Worm (Caenorhabditis elegans): ENCODE data around the gene C12D12.3.

Gene C12D12.3

ce11 chrX:3494634-3495033 lies 5.5 kb downstream of the C12D12.3 start:
- no peak for TF ChIP-seq K12H6.12 (tag; optimal IDR thresholded peaks at IDR 0.05)

ce11 chrX:3495776-3496175 lies 6.7 kb downstream of the C12D12.3 start, which contains the start of gene glt-1:
glt-1 (plus strand) TSS chrX:3496026.
- TF ChIP-seq nhr-80 (tag; optimal IDR thresholded peaks at IDR 0.05) (no peak), cebp-1 (GFP tag; IDR thresholded peaks at IDR 0.05) (no peak), cebp-1 (tag; optimal IDR thresholded peaks at IDR 0.05) (no peak), Y53F4B.3 (GFP tag; IDR thresholded peaks at IDR 0.05) (no peak), unc-130 (GFP tag; optimal IDR thresholded peaks at IDR 0.05) (no peak), mel-28 (tag; optimal IDR thresholded peaks at IDR 0.05; ENCODE audit: borderline replicate concordance) (no peak), ztf-18 (tag; optimal IDR thresholded peaks at IDR 0.05) (no peak), Y67H2A.10 (GFP tag; conservative IDR thresholded peaks at IDR 0.05) (no peak), sdz-38 (tag; optimal IDR thresholded peaks at IDR 0.05) (no peak), hmg-20 (GFP tag; IDR thresholded peaks at IDR 0.05) (no peak), hlh-12 (tag; optimal IDR thresholded peaks at IDR 0.05) (no peak), lag-1 (GFP tag; IDR thresholded peaks at IDR 0.05) (no peak)

- TF ChIP-seq dpl-1 (GFP tag; optimal IDR thresholded peaks at IDR 0.05) = no peak
- TF ChIP-seq ztf-28 (GFP tag; IDR thresholded peaks at IDR 0.05) = no peak
- no peak for TF ChIP-seq lin-54 (GFP tag; optimal IDR thresholded peaks at IDR 0.05)
- no peak for TF ChIP-seq F33H1.4 (GFP tag; IDR thresholded peaks at IDR 0.05)
- no peak for TF ChIP-seq ekl-4 (GFP tag; IDR thresholded peaks at IDR 0.05)
Measured at ce11 chrX:3498953-3499352, 9.9 kb downstream of the C12D12.3 start, which contains the start of gene C12D12.1. C12D12.1 (plus strand) TSS chrX:3499253.

- no peak for TF ChIP-seq madf-8 (GFP tag; conservative IDR thresholded peaks at IDR 0.05)
- TF ChIP-seq dox-1 (GFP tag; IDR thresholded peaks at IDR 0.05) = no peak
- no peak for TF ChIP-seq cebp-1 (GFP tag; IDR thresholded peaks at IDR 0.05)
- peak; percentile 22 for TF ChIP-seq cebp-1 (tag; optimal IDR thresholded peaks at IDR 0.05)
- no peak for TF ChIP-seq xnd-1 (tag; optimal IDR thresholded peaks at IDR 0.05)
- TF ChIP-seq attf-6 (GFP tag; IDR thresholded peaks at IDR 0.05) = no peak
- peak; percentile 23 for TF ChIP-seq nhr-80 (tag; optimal IDR thresholded peaks at IDR 0.05)
Measured at ce11 chrX:3499867-3500266, 10.8 kb downstream of the C12D12.3 start.

- TF ChIP-seq chd-7 (tag; optimal IDR thresholded peaks at IDR 0.05) (no peak), let-607 (tag; optimal IDR thresholded peaks at IDR 0.05) (no peak), snpc-4 (GFP tag; optimal IDR thresholded peaks at IDR 0.05) (peak; percentile 18), snpc-4 (tag; optimal IDR thresholded peaks at IDR 0.05) (peak in 2 of 4 experiments; percentile 64 to 78), sdz-38 (tag; optimal IDR thresholded peaks at IDR 0.05) (no peak)
Measured at ce11 chrX:3500357-3500756, 11.3 kb downstream of the C12D12.3 start.

ce11 chrX:3500903-3501302 lies 11.8 kb downstream of the C12D12.3 start:
- TF ChIP-seq B0019.2 (GFP tag; conservative IDR thresholded peaks at IDR 0.05) (no peak), Y53G8AR.9 (GFP tag; conservative IDR thresholded peaks at IDR 0.05) (no peak), cebp-1 (GFP tag; IDR thresholded peaks at IDR 0.05) (no peak), cebp-1 (tag; optimal IDR thresholded peaks at IDR 0.05) (peak; percentile 7), madf-6 (GFP tag; IDR thresholded peaks at IDR 0.05) (no peak), rcor-1 (GFP tag; IDR thresholded peaks at IDR 0.05) (no peak), nhr-90 (tag; optimal IDR thresholded peaks at IDR 0.05) (no peak), dox-1 (GFP tag; IDR thresholded peaks at IDR 0.05) (peak; percentile 63; the same call in 1 of the 2 replicates), attf-3 (GFP tag; conservative IDR thresholded peaks at IDR 0.05) (no peak), hmg-1.2 (GFP tag; IDR thresholded peaks at IDR 0.05) (no peak), Y53F4B.3 (GFP tag; IDR thresholded peaks at IDR 0.05) (no peak), nhr-27 (tag; optimal IDR thresholded peaks at IDR 0.05) (no peak), zim-3 (tag; optimal IDR thresholded peaks at IDR 0.05) (no peak), Y56A3A.18 (GFP tag; IDR thresholded peaks at IDR 0.05) (no peak), pha-4 (tag; optimal IDR thresholded peaks at IDR 0.05) (no peak), B0261.1 (tag; optimal IDR thresholded peaks at IDR 0.05) (no peak), athp-1 (tag; optimal IDR thresholded peaks at IDR 0.05) (no peak), ama-1 (optimal IDR thresholded peaks at IDR 0.05) (no peak), ama-1 (GFP tag; optimal IDR thresholded peaks at IDR 0.05) (no peak), madf-10 (tag; optimal IDR thresholded peaks at IDR 0.05) (no peak), nhr-80 (tag; optimal IDR thresholded peaks at IDR 0.05) (peak; percentile 93)

All from whole organism, young adult.